In the genomic region with DNA sequence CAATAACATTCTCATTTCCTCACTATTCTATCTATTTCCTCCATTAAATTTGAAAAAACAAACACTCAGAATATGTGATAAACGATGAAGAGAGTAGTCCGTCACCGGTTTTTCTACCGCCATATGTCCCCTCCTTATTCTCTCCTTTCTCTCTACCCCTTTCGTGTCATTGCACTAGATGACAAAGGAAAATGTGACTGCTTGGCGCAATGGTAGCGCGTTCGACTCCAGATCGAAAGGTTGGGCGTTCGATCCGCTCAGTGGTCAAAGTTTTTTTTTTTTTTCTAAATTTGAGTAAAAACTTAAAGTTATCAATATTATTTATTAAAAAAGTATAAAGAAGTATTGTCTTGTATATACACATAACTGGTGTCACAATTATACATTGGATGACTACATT, we compare ENCODE assay signal across 4 worm cellular contexts.
TF ChIP-seq lines count a peak whose summit lies in the region.

No protein-coding gene starts in this region.

TF ChIP-seq in whole organism, L2 larva, 48 proteins besides CTCF, POLR2A, EP300 and RAD21:
- TF ChIP-seq ztf-1 (GFP tag; conservative IDR thresholded peaks at IDR 0.05; lab: Robert Waterston, UW), result no peak
- TF ChIP-seq F13H6.1 (tag; optimal IDR thresholded peaks at IDR 0.05; lab: Kevin White, UChicago), result peak; percentile 13
- TF ChIP-seq lin-13 (GFP tag; optimal IDR thresholded peaks at IDR 0.05; lab: Kevin White, UChicago), result peak; percentile 6
- TF ChIP-seq ZK546.5 (tag; optimal IDR thresholded peaks at IDR 0.05; lab: Kevin White, UChicago), result no peak
- TF ChIP-seq snpc-4 (tag; optimal IDR thresholded peaks at IDR 0.05; lab: Kevin White, UChicago), result no peak
- peak; percentile 3 for TF ChIP-seq gmeb-1 (tag; optimal IDR thresholded peaks at IDR 0.05; lab: Kevin White, UChicago)
- TF ChIP-seq mdl-1 (tag; optimal IDR thresholded peaks at IDR 0.05; lab: Kevin White, UChicago), result no peak

TF ChIP-seq in whole organism, L4 larva, 104 proteins besides CTCF, POLR2A, EP300 and RAD21 (continues in another document):
- TF ChIP-seq hmg-1.1 (GFP tag; IDR thresholded peaks at IDR 0.05; lab: Robert Waterston, UW), result no peak
- no peak for TF ChIP-seq ceh-62 (tag; optimal IDR thresholded peaks at IDR 0.05; lab: Kevin White, UChicago)
- TF ChIP-seq R02D3.7 (tag; optimal IDR thresholded peaks at IDR 0.05; lab: Kevin White, UChicago), result no peak
- TF ChIP-seq F49E8.2 (tag; optimal IDR thresholded peaks at IDR 0.05; lab: Kevin White, UChicago; ENCODE audit: borderline replicate concordance), result no peak
- TF ChIP-seq ces-1 (GFP tag; optimal IDR thresholded peaks at IDR 0.05; lab: Kevin White, UChicago), result no peak
- no peak for TF ChIP-seq nhr-237 (tag; optimal IDR thresholded peaks at IDR 0.05; lab: Kevin White, UChicago)
- TF ChIP-seq F10B5.3 (tag; optimal IDR thresholded peaks at IDR 0.05; lab: Kevin White, UChicago), result no peak
- no peak for TF ChIP-seq ztf-7 (tag; optimal IDR thresholded peaks at IDR 0.05; lab: Kevin White, UChicago)
- peak; percentile 98 for TF ChIP-seq snpc-1.2 (GFP tag; IDR thresholded peaks at IDR 0.05; lab: Robert Waterston, UW)
- no peak for TF ChIP-seq hif-1 (tag; optimal IDR thresholded peaks at IDR 0.05; lab: Kevin White, UChicago)
- 0 out of 2 replicates have a peak, but pooled peaks have one; percentile 21 for TF ChIP-seq F26F4.8 (GFP tag; conservative IDR thresholded peaks at IDR 0.05; lab: Robert Waterston, UW)
- TF ChIP-seq mep-1 (tag; optimal IDR thresholded peaks at IDR 0.05; lab: Kevin White, UChicago), result no peak
- no peak for TF ChIP-seq hlh-11 (tag; optimal IDR thresholded peaks at IDR 0.05; lab: Kevin White, UChicago)
- TF ChIP-seq ztf-11 (tag; optimal IDR thresholded peaks at IDR 0.05; lab: Kevin White, UChicago), result no peak
- TF ChIP-seq T20F7.1 (GFP tag; optimal IDR thresholded peaks at IDR 0.05; lab: Kevin White, UChicago), result no peak
- no peak for TF ChIP-seq ama-1 (optimal IDR thresholded peaks at IDR 0.05; lab: Kevin White, UChicago)
- no peak for TF ChIP-seq ceh-20 (GFP tag; IDR thresholded peaks at IDR 0.05; lab: Robert Waterston, UW)
- TF ChIP-seq ceh-32 (tag; optimal IDR thresholded peaks at IDR 0.05; lab: Kevin White, UChicago; ENCODE audit: poor library complexity), result no peak
- no peak for TF ChIP-seq Y105C5A.15 (GFP tag; IDR thresholded peaks at IDR 0.05; lab: Robert Waterston, UW)
- no peak for TF ChIP-seq ceh-44 (GFP tag; IDR thresholded peaks at IDR 0.05; lab: Robert Waterston, UW)
- no peak for TF ChIP-seq F37D6.2 (tag; optimal IDR thresholded peaks at IDR 0.05; lab: Kevin White, UChicago)
- TF ChIP-seq D1046.2 (GFP tag; IDR thresholded peaks at IDR 0.05; lab: Robert Waterston, UW), result no peak
- TF ChIP-seq zip-11 (GFP tag; IDR thresholded peaks at IDR 0.05; lab: Robert Waterston, UW), result no peak
- no peak for TF ChIP-seq mxl-2 (GFP tag; conservative IDR thresholded peaks at IDR 0.05; lab: Robert Waterston, UW)
- TF ChIP-seq nhr-111 (GFP tag; optimal IDR thresholded peaks at IDR 0.05; lab: Kevin White, UChicago), result no peak
- TF ChIP-seq lim-7 (GFP tag; IDR thresholded peaks at IDR 0.05; lab: Robert Waterston, UW), result no peak
- no peak for TF ChIP-seq set-16 (GFP tag; IDR thresholded peaks at IDR 0.05; lab: Robert Waterston, UW)
- TF ChIP-seq lin-39 (tag; optimal IDR thresholded peaks at IDR 0.05; lab: Kevin White, UChicago), result no peak

TF ChIP-seq in whole organism, late embryonic, 69 proteins besides CTCF, POLR2A, EP300 and RAD21 (continues in another document):
- no peak for TF ChIP-seq eyg-1 (tag; optimal IDR thresholded peaks at IDR 0.05; lab: Kevin White, UChicago)
- TF ChIP-seq unc-3 (GFP tag; conservative IDR thresholded peaks at IDR 0.05; lab: Robert Waterston, UW), result 0 out of 2 replicates have a peak, but pooled peaks have one; percentile 42
- peak; percentile 6 for TF ChIP-seq unc-3 (tag; optimal IDR thresholded peaks at IDR 0.05; lab: Kevin White, UChicago)
- TF ChIP-seq ztf-16 (tag; optimal IDR thresholded peaks at IDR 0.05; lab: Kevin White, UChicago), result peak; percentile 18
- no peak for TF ChIP-seq lim-6 (tag; optimal IDR thresholded peaks at IDR 0.05; lab: Kevin White, UChicago)
- TF ChIP-seq ceh-30 (tag; optimal IDR thresholded peaks at IDR 0.05; lab: Kevin White, UChicago), result no peak
- TF ChIP-seq madf-2 (tag; optimal IDR thresholded peaks at IDR 0.05; lab: Kevin White, UChicago), result no peak
- peak; percentile 22 for TF ChIP-seq T23F11.4 (GFP tag; optimal IDR thresholded peaks at IDR 0.05; lab: Kevin White, UChicago)
- peak; percentile 27 for TF ChIP-seq nhr-232 (tag; optimal IDR thresholded peaks at IDR 0.05; lab: Kevin White, UChicago)
- TF ChIP-seq che-1 (tag; optimal IDR thresholded peaks at IDR 0.05; lab: Kevin White, UChicago), result no peak
- no peak for TF ChIP-seq pha-4 (tag; optimal IDR thresholded peaks at IDR 0.05; lab: Kevin White, UChicago)
- peak; percentile 66 for TF ChIP-seq elt-2 (tag; optimal IDR thresholded peaks at IDR 0.05; lab: Kevin White, UChicago)
- no peak for TF ChIP-seq ama-1 (optimal IDR thresholded peaks at IDR 0.05; lab: Kevin White, UChicago)
- TF ChIP-seq hlh-13 (GFP tag; optimal IDR thresholded peaks at IDR 0.05; lab: Kevin White, UChicago), result no peak
- peak; percentile 43 for TF ChIP-seq ttx-3 (tag; optimal IDR thresholded peaks at IDR 0.05; lab: Kevin White, UChicago)
- no peak for TF ChIP-seq hlh-8 (tag; optimal IDR thresholded peaks at IDR 0.05; lab: Kevin White, UChicago)
- no peak for TF ChIP-seq ceh-31 (tag; optimal IDR thresholded peaks at IDR 0.05; lab: Kevin White, UChicago)
- TF ChIP-seq ceh-9 (tag; optimal IDR thresholded peaks at IDR 0.05; lab: Kevin White, UChicago), result no peak
- no peak for TF ChIP-seq F13H6.1 (tag; optimal IDR thresholded peaks at IDR 0.05; lab: Kevin White, UChicago)
- TF ChIP-seq pag-3 (tag; optimal IDR thresholded peaks at IDR 0.05; lab: Kevin White, UChicago; ENCODE audit: borderline replicate concordance), result no peak
- no peak for TF ChIP-seq K09A11.1 (tag; optimal IDR thresholded peaks at IDR 0.05; lab: Kevin White, UChicago; ENCODE audit: insufficient read depth)
- no peak for TF ChIP-seq ref-2 (tag; optimal IDR thresholded peaks at IDR 0.05; lab: Kevin White, UChicago)
- TF ChIP-seq hlh-15 (tag; optimal IDR thresholded peaks at IDR 0.05; lab: Kevin White, UChicago), result no peak
- TF ChIP-seq nhr-11 (tag; optimal IDR thresholded peaks at IDR 0.05; lab: Kevin White, UChicago), result no peak
- no peak; the same call in 1 of the 2 replicates for TF ChIP-seq sox-2 (GFP tag; IDR thresholded peaks at IDR 0.05; lab: Robert Waterston, UW)
- TF ChIP-seq tbx-7 (tag; optimal IDR thresholded peaks at IDR 0.05; lab: Kevin White, UChicago), result no peak
- no peak for TF ChIP-seq fkh-10 (GFP tag; optimal IDR thresholded peaks at IDR 0.05; lab: Kevin White, UChicago)
- TF ChIP-seq zip-5 (tag; optimal IDR thresholded peaks at IDR 0.05; lab: Kevin White, UChicago), result no peak
- TF ChIP-seq npax-4 (tag; optimal IDR thresholded peaks at IDR 0.05; lab: Kevin White, UChicago), result peak; percentile 8
- no peak for TF ChIP-seq elt-4 (tag; optimal IDR thresholded peaks at IDR 0.05; lab: Kevin White, UChicago)

TF ChIP-seq in whole organism, mixed stage, embryonic, 35 proteins besides CTCF, POLR2A, EP300 and RAD21:
- no peak for TF ChIP-seq blmp-1 (tag; optimal IDR thresholded peaks at IDR 0.05; lab: Kevin White, UChicago)
- no peak for TF ChIP-seq elt-3 (tag; optimal IDR thresholded peaks at IDR 0.05; lab: Kevin White, UChicago)
- TF ChIP-seq M03D4.4 (tag; optimal IDR thresholded peaks at IDR 0.05; lab: Kevin White, UChicago), result peak; percentile 65
- TF ChIP-seq tbx-8 (GFP tag; optimal IDR thresholded peaks at IDR 0.05; lab: Kevin White, UChicago), result no peak
- TF ChIP-seq drap-1 (GFP tag; optimal IDR thresholded peaks at IDR 0.05; lab: Kevin White, UChicago), result no peak
- TF ChIP-seq elt-1 (tag; optimal IDR thresholded peaks at IDR 0.05; lab: Kevin White, UChicago; ENCODE audit: borderline replicate concordance, insufficient read depth), result no peak
- peak; percentile 10 for TF ChIP-seq mep-1 (tag; optimal IDR thresholded peaks at IDR 0.05; lab: Kevin White, UChicago)
- no peak for TF ChIP-seq hlh-1 (tag; optimal IDR thresholded peaks at IDR 0.05; lab: Kevin White, UChicago)
- no peak for TF ChIP-seq unc-62 (GFP tag; optimal IDR thresholded peaks at IDR 0.05; lab: Kevin White, UChicago)
- TF ChIP-seq flh-1 (GFP tag; optimal IDR thresholded peaks at IDR 0.05; lab: Kevin White, UChicago), result no peak
- peak; percentile 15 for TF ChIP-seq bed-3 (GFP tag; optimal IDR thresholded peaks at IDR 0.05; lab: Kevin White, UChicago)
- TF ChIP-seq sptf-1 (tag; optimal IDR thresholded peaks at IDR 0.05; lab: Kevin White, UChicago), result no peak
- no peak for TF ChIP-seq lin-13 (tag; optimal IDR thresholded peaks at IDR 0.05; lab: Kevin White, UChicago)
- no peak for TF ChIP-seq ham-2 (GFP tag; optimal IDR thresholded peaks at IDR 0.05; lab: Kevin White, UChicago)
- no peak for TF ChIP-seq unc-39 (tag; optimal IDR thresholded peaks at IDR 0.05; lab: Kevin White, UChicago)
- no peak for TF ChIP-seq nhr-237 (tag; optimal IDR thresholded peaks at IDR 0.05; lab: Kevin White, UChicago)
- no peak for TF ChIP-seq mls-2 (tag; optimal IDR thresholded peaks at IDR 0.05; lab: Kevin White, UChicago)
- no peak for TF ChIP-seq sem-2 (GFP tag; optimal IDR thresholded peaks at IDR 0.05; lab: Kevin White, UChicago)
- no peak for TF ChIP-seq ztf-11 (tag; optimal IDR thresholded peaks at IDR 0.05; lab: Kevin White, UChicago)
- TF ChIP-seq mab-5 (tag; optimal IDR thresholded peaks at IDR 0.05; lab: Kevin White, UChicago), result no peak
- TF ChIP-seq zip-8 (tag; optimal IDR thresholded peaks at IDR 0.05; lab: Kevin White, UChicago), result no peak
- TF ChIP-seq pha-4 (tag; optimal IDR thresholded peaks at IDR 0.05; lab: Kevin White, UChicago), result no peak
- peak; percentile 36 for TF ChIP-seq ceh-43 (GFP tag; optimal IDR thresholded peaks at IDR 0.05; lab: Kevin White, UChicago)
- no peak for TF ChIP-seq lsy-2 (tag; optimal IDR thresholded peaks at IDR 0.05; lab: Kevin White, UChicago)
- TF ChIP-seq nhr-2 (tag; optimal IDR thresholded peaks at IDR 0.05; lab: Kevin White, UChicago), result no peak
- no peak for TF ChIP-seq snpc-4 (tag; optimal IDR thresholded peaks at IDR 0.05; lab: Kevin White, UChicago)
- no peak for TF ChIP-seq cnd-1 (tag; optimal IDR thresholded peaks at IDR 0.05; lab: Kevin White, UChicago)
- TF ChIP-seq ces-1 (GFP tag; optimal IDR thresholded peaks at IDR 0.05; lab: Kevin White, UChicago), result no peak
- TF ChIP-seq ceh-39 (tag; optimal IDR thresholded peaks at IDR 0.05; lab: Kevin White, UChicago), result no peak
- TF ChIP-seq ceh-83 (GFP tag; optimal IDR thresholded peaks at IDR 0.05; lab: Kevin White, UChicago), result peak; percentile 74
- peak; percentile 18 for TF ChIP-seq lin-32 (GFP tag; optimal IDR thresholded peaks at IDR 0.05; lab: Kevin White, UChicago)
